Fruit fly (Drosophila melanogaster) whole organism, embryonic: ENCODE results near the gene Agpat1.

Experiments used
- Abd-B ChIP-seq: fragments of 200-800 bp; sonication (Bioruptor generic); optimal IDR thresholded peaks from 2 replicates; lab custom pipeline; 2018; ENCODE audit warnings: missing biosample characterization, mild to moderate bottlenecking, missing genetic modification characterization, moderate library complexity
- Bgb ChIP-seq: fragments of 200-800 bp; sonication (Bioruptor generic); IDR thresholded peaks from 2 replicates; pipeline ENCODE4 v1.3.6; 2022; ENCODE audit warnings: missing biosample characterization, missing genetic modification characterization; ENCODE audit not compliant: partially characterized antibody
- CG10462 ChIP-seq: fragments of 200-800 bp; sonication (Bioruptor generic); optimal IDR thresholded peaks from 2 replicates; lab custom pipeline; 2016; ENCODE audit warnings: missing biosample characterization, missing genetic modification characterization
- CG11504 ChIP-seq: fragments of 200-800 bp; sonication (Bioruptor generic); optimal IDR thresholded peaks from 3 replicates; lab custom pipeline; 2019; ENCODE audit warnings: missing biosample characterization, mild to moderate bottlenecking, missing genetic modification characterization, moderate library complexity
- CG11695 ChIP-seq: fragments of 200-800 bp; sonication (Bioruptor generic); IDR thresholded peaks from 3 replicates; pipeline ENCODE4 v1.3.6; 2022; ENCODE audit warnings: missing biosample characterization, missing genetic modification characterization
- CG13775 ChIP-seq: fragments of 200-800 bp; sonication (Bioruptor generic); optimal IDR thresholded peaks from 3 replicates; lab custom pipeline; 2017; ENCODE audit warnings: missing biosample characterization, mild to moderate bottlenecking, missing genetic modification characterization
- CG14710 ChIP-seq: fragments of 200-800 bp; sonication (Bioruptor generic); optimal IDR thresholded peaks from 3 replicates; lab custom pipeline; 2019; ENCODE audit warnings: missing biosample characterization, mild to moderate bottlenecking, missing genetic modification characterization, moderate library complexity
- CG16779 ChIP-seq: fragments of 200-800 bp; sonication (Bioruptor generic); IDR thresholded peaks from 2 replicates; pipeline ENCODE4 v1.3.6; 2022; ENCODE audit warnings: missing biosample characterization, missing genetic modification characterization
- CG17186 ChIP-seq: fragments of 200-800 bp; sonication (Bioruptor generic); optimal IDR thresholded peaks from 3 replicates; lab custom pipeline; 2017; ENCODE audit warnings: missing biosample characterization, missing genetic modification reagents, missing genetic modification characterization
- CG17361 ChIP-seq: fragments of 200-800 bp; sonication (Bioruptor generic); IDR thresholded peaks from 3 replicates; pipeline ENCODE4 v1.3.6; 2022; ENCODE audit warnings: missing biosample characterization, missing genetic modification characterization
- CG3838 ChIP-seq: fragments of 200-800 bp; sonication (Bioruptor generic); optimal IDR thresholded peaks from 3 replicates; lab custom pipeline; 2016; ENCODE audit warnings: missing biosample characterization, missing genetic modification characterization
- CG4617 ChIP-seq: fragments of 200-800 bp; sonication (Bioruptor generic); optimal IDR thresholded peaks from 3 replicates; lab custom pipeline; 2016; ENCODE audit warnings: missing biosample characterization, missing genetic modification characterization, borderline replicate concordance
- CG6254 ChIP-seq: fragments of 200-800 bp; sonication (Bioruptor generic); optimal IDR thresholded peaks from 3 replicates; lab custom pipeline; 2017; ENCODE audit warnings: mild to moderate bottlenecking, missing biosample characterization, missing genetic modification reagents, missing genetic modification characterization
- CG6791 ChIP-seq: fragments of 200-800 bp; sonication (Bioruptor generic); IDR thresholded peaks from 3 replicates; pipeline ENCODE4 v1.3.6; 2022; ENCODE audit warnings: missing biosample characterization, missing genetic modification characterization; ENCODE audit not compliant: partially characterized antibody
- CG7271 ChIP-seq: fragments of 200-800 bp; sonication (Bioruptor generic); optimal IDR thresholded peaks from 2 replicates; lab custom pipeline; 2018; ENCODE audit warnings: missing biosample characterization, mild to moderate bottlenecking, missing genetic modification characterization, moderate library complexity
- CG7786 ChIP-seq: fragments of 200-800 bp; sonication (Bioruptor generic); optimal IDR thresholded peaks from 2 replicates; lab custom pipeline; 2016; ENCODE audit warnings: missing biosample characterization, missing genetic modification characterization
- CG7928 ChIP-seq: fragments of 200-800 bp; sonication (Bioruptor generic); optimal IDR thresholded peaks from 2 replicates; lab custom pipeline; 2017; ENCODE audit warnings: missing biosample characterization, mild to moderate bottlenecking, missing genetic modification characterization
- Dbx ChIP-seq: fragments of 200-800 bp; sonication (Bioruptor generic); IDR thresholded peaks from 3 replicates; pipeline ENCODE4 v1.3.6; 2022; ENCODE audit warnings: missing biosample characterization, missing genetic modification characterization
- Dek ChIP-seq: fragments of 200-800 bp; sonication (Bioruptor generic); optimal IDR thresholded peaks from 3 replicates; lab custom pipeline; 2019; ENCODE audit warnings: missing biosample characterization, mild to moderate bottlenecking, missing genetic modification characterization, moderate library complexity
- ERR ChIP-seq: fragments of 200-800 bp; sonication (Bioruptor generic); optimal IDR thresholded peaks from 2 replicates; lab custom pipeline; 2016; ENCODE audit warnings: missing biosample characterization, missing genetic modification characterization
- Fer2 ChIP-seq: fragments of 200-800 bp; sonication (Bioruptor generic); optimal IDR thresholded peaks from 2 replicates; lab custom pipeline; 2018; ENCODE audit warnings: missing biosample characterization, mild to moderate bottlenecking, missing genetic modification characterization, moderate library complexity
- HHEX ChIP-seq: fragments of 200-800 bp; sonication (Bioruptor generic); optimal IDR thresholded peaks from 3 replicates; lab custom pipeline; 2017; ENCODE audit warnings: missing biosample characterization, mild to moderate bottlenecking, missing genetic modification characterization, missing genetic modification reagents
- HLH54F ChIP-seq: fragments of 200-800 bp; sonication (Bioruptor generic); optimal IDR thresholded peaks from 3 replicates; lab custom pipeline; 2016; ENCODE audit warnings: missing biosample characterization, missing genetic modification characterization
- Hand ChIP-seq: fragments of 200-800 bp; sonication (Bioruptor generic); optimal IDR thresholded peaks from 2 replicates; lab custom pipeline; 2017; ENCODE audit warnings: mild to moderate bottlenecking, missing biosample characterization, missing genetic modification reagents, missing genetic modification characterization
- Hey ChIP-seq: fragments of 200-800 bp; sonication (Bioruptor generic); optimal IDR thresholded peaks from 3 replicates; lab custom pipeline; 2018; ENCODE audit warnings: missing biosample characterization, mild to moderate bottlenecking, missing genetic modification characterization
- Jarid2 ChIP-seq: fragments of 200-800 bp; sonication (Bioruptor generic); optimal IDR thresholded peaks from 3 replicates; lab custom pipeline; 2017; ENCODE audit warnings: mild to moderate bottlenecking, missing biosample characterization, missing genetic modification reagents, missing genetic modification characterization
- Lhr ChIP-seq: fragments of 200-800 bp; sonication (Bioruptor generic); optimal IDR thresholded peaks from 3 replicates; lab custom pipeline; 2017; ENCODE audit warnings: mild to moderate bottlenecking, missing biosample characterization, missing genetic modification reagents, missing genetic modification characterization
- Mrtf ChIP-seq: fragments of 200-800 bp; sonication (Bioruptor generic); IDR thresholded peaks from 3 replicates; pipeline ENCODE4 v1.3.6; 2022; ENCODE audit warnings: missing biosample characterization, missing genetic modification characterization
- NC2β ChIP-seq: fragments of 200-800 bp; sonication (Bioruptor generic); optimal IDR thresholded peaks from 2 replicates; lab custom pipeline; 2016; ENCODE audit warnings: missing biosample characterization, missing genetic modification characterization
- Nf-YA ChIP-seq: fragments of 200-800 bp; sonication (Bioruptor generic); IDR thresholded peaks from 2 replicates; pipeline ENCODE4 v1.3.6; 2022; ENCODE audit warnings: missing biosample characterization, missing genetic modification characterization
- Ssrp ChIP-seq: fragments of 200-800 bp; sonication (Bioruptor generic); optimal IDR thresholded peaks from 2 replicates; lab custom pipeline; 2018; ENCODE audit warnings: missing biosample characterization, mild to moderate bottlenecking, missing genetic modification characterization, moderate library complexity
- TFAM ChIP-seq: fragments of 200-800 bp; sonication (Bioruptor generic); optimal IDR thresholded peaks from 2 replicates; lab custom pipeline; 2017; ENCODE audit warnings: missing biosample characterization, missing genetic modification characterization, inconsistent platforms
- ato ChIP-seq: fragments of 200-800 bp; sonication (Bioruptor generic); IDR thresholded peaks from 2 replicates; pipeline ENCODE4 v1.3.6; 2022; ENCODE audit warnings: missing biosample characterization, missing genetic modification characterization; ENCODE audit not compliant: partially characterized antibody
- crp ChIP-seq, 2 experiments: fragments of 200-800 bp; sonication (Bioruptor generic); optimal IDR thresholded peaks; 2 replicates in 1 of 2; 3 replicates in 1 of 2; lab custom pipeline; 2017; ENCODE audit warnings: missing biosample characterization in 2 of 2, missing genetic modification characterization in 2 of 2, mild to moderate bottlenecking in 1 of 2, moderate library complexity in 1 of 2
- emc ChIP-seq: fragments of 200-800 bp; sonication (Bioruptor generic); optimal IDR thresholded peaks from 2 replicates; lab custom pipeline; 2016; ENCODE audit warnings: missing biosample characterization, missing genetic modification characterization
- en ChIP-seq: fragments of 200-800 bp; sonication (Bioruptor generic); optimal IDR thresholded peaks from 2 replicates; lab custom pipeline; 2016; ENCODE audit warnings: missing biosample characterization, missing genetic modification characterization
- fd96Cb ChIP-seq: fragments of 200-800 bp; sonication (Bioruptor generic); optimal IDR thresholded peaks from 2 replicates; lab custom pipeline; 2018; ENCODE audit warnings: missing biosample characterization, mild to moderate bottlenecking, missing genetic modification characterization, moderate library complexity
- ftz-f1 ChIP-seq: fragments of 200-800 bp; sonication (Bioruptor generic); optimal IDR thresholded peaks from 2 replicates; lab custom pipeline; 2016; ENCODE audit warnings: missing biosample characterization, missing genetic modification characterization
- nerfin-2 ChIP-seq: fragments of 200-800 bp; sonication (Bioruptor generic); IDR thresholded peaks from 2 replicates; pipeline ENCODE4 v1.3.6; 2022; ENCODE audit warnings: missing biosample characterization, missing genetic modification characterization; ENCODE audit not compliant: partially characterized antibody
- p53 ChIP-seq: fragments of 200-800 bp; sonication (Bioruptor generic); optimal IDR thresholded peaks from 2 replicates; lab custom pipeline; 2016; ENCODE audit warnings: missing biosample characterization, missing genetic modification characterization
- pb ChIP-seq: fragments of 200-800 bp; sonication (Bioruptor generic); optimal IDR thresholded peaks from 3 replicates; lab custom pipeline; 2016; ENCODE audit warnings: missing biosample characterization, missing genetic modification characterization
- phol ChIP-seq: fragments of 200-800 bp; sonication (Bioruptor generic); optimal IDR thresholded peaks from 3 replicates; lab custom pipeline; 2018; ENCODE audit warnings: missing biosample characterization, mild to moderate bottlenecking, missing genetic modification characterization, moderate library complexity
- pita ChIP-seq: fragments of 200-800 bp; sonication (Bioruptor generic); optimal IDR thresholded peaks from 2 replicates; lab custom pipeline; 2017; ENCODE audit warnings: missing biosample characterization, mild to moderate bottlenecking, missing genetic modification characterization
- repo ChIP-seq: fragments of 200-800 bp; sonication (Bioruptor generic); optimal IDR thresholded peaks from 2 replicates; lab custom pipeline; 2016; ENCODE audit warnings: missing biosample characterization, missing genetic modification characterization
- tx ChIP-seq: fragments of 200-800 bp; sonication (Bioruptor generic); optimal IDR thresholded peaks from 2 replicates; lab custom pipeline; 2016; ENCODE audit warnings: missing biosample characterization, missing genetic modification characterization
- unc-4 ChIP-seq: fragments of 200-800 bp; sonication (Bioruptor generic); IDR thresholded peaks from 2 replicates; pipeline ENCODE4 v1.3.6; 2022; ENCODE audit warnings: missing biosample characterization, missing genetic modification characterization; ENCODE audit not compliant: partially characterized antibody
- wek ChIP-seq: fragments of 200-800 bp; sonication (Bioruptor generic); optimal IDR thresholded peaks from 3 replicates; lab custom pipeline; 2018; ENCODE audit warnings: missing biosample characterization, mild to moderate bottlenecking, missing genetic modification characterization, moderate library complexity
- zen ChIP-seq: fragments of 200-800 bp; sonication (Bioruptor generic); optimal IDR thresholded peaks from 3 replicates; lab custom pipeline; 2018; ENCODE audit warnings: missing biosample characterization, mild to moderate bottlenecking, missing genetic modification characterization, moderate library complexity

Gene Agpat1

DNA sequence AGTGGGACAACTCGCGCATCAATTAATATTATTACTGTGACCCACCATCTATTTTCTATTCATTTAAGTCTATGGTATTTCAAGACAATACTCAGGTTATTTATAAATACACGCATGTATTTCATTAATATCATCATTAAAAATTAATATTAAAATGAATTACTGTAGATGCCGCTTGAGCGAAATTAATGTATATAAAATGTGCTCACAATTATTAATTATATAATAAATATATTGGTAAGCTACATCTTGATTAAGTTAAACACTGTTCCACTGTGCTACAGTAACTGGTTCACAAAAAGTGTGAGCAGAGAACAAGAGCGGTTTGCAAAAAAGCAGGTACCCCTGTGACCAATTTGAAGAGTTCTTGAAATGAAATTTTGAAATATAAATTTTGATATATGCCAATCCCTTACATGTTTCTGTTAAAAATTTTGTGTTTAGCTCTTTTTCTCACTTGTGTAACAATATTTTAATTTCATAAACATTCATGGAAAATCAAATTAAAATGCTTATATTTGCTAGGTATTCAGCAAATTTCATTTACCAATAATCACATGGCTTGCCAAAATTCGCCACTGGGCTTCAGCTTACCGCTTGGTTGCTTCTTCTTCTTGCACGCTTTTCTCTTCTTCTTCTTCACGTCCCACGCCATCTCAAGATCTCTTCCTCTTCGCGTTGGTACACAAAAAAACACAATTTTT, 14.0 kb upstream of the Agpat1 start (continued):
- peak; percentile 100 for TF ChIP-seq zen (tag; lab: Kevin White, UChicago)
- peak; percentile 98 for TF ChIP-seq CG6254 (GFP tag; lab: Kevin White, UChicago)
- peak; percentile 96 for TF ChIP-seq CG17186 (GFP tag; lab: Kevin White, UChicago)
- peak; percentile 100 for TF ChIP-seq tx
- peak; percentile 100 for TF ChIP-seq repo (GFP tag; lab: Kevin White, UChicago)
- TF ChIP-seq Jarid2 (GFP tag; lab: Kevin White, UChicago), result peak; percentile 99
- TF ChIP-seq CG11695 (GFP tag; lab: Robert Waterston, UW), result peak; percentile 100
- TF ChIP-seq emc, result peak; percentile 100
- peak; percentile 100 for TF ChIP-seq Dek (tag; lab: Kevin White, UChicago)
- peak; percentile 99 for TF ChIP-seq NC2β (GFP tag; lab: Kevin White, UChicago)
- peak; percentile 98 for TF ChIP-seq Hey (tag; lab: Kevin White, UChicago)
- peak; percentile 100 for TF ChIP-seq Ssrp (tag; lab: Kevin White, UChicago)
- peak; percentile 100 for TF ChIP-seq fd96Cb (tag; lab: Kevin White, UChicago)
- TF ChIP-seq phol, result peak; percentile 100
- peak; percentile 91 for TF ChIP-seq CG7928 (GFP tag; lab: Kevin White, UChicago)
- 0 out of 2 replicates have a peak, but pooled peaks have one; percentile 42 for TF ChIP-seq nerfin-2 (GFP tag; lab: Robert Waterston, UW)
- peak; percentile 78 for TF ChIP-seq ftz-f1 (GFP tag; lab: Kevin White, UChicago)
- TF ChIP-seq CG4617, result peak; percentile 100
- TF ChIP-seq wek, result peak; percentile 94
- TF ChIP-seq ato, result no peak
- TF ChIP-seq HLH54F, result peak; percentile 100
- no peak for TF ChIP-seq Bgb (GFP tag; lab: Robert Waterston, UW)
- peak; percentile 100 for TF ChIP-seq Abd-B (GFP tag; lab: Kevin White, UChicago)
- TF ChIP-seq CG17361 (GFP tag; lab: Robert Waterston, UW), result peak; percentile 100
- peak; percentile 99 for TF ChIP-seq Lhr
- 0 out of 2 replicates have a peak, but pooled peaks have one; percentile 23 for TF ChIP-seq unc-4 (GFP tag; lab: Robert Waterston, UW)
- peak; percentile 99 for TF ChIP-seq p53 (GFP tag; lab: Kevin White, UChicago)
- TF ChIP-seq Fer2 (tag; lab: Kevin White, UChicago), result peak; percentile 99
- TF ChIP-seq HHEX (GFP tag; lab: Kevin White, UChicago), result peak; percentile 100
- no peak for TF ChIP-seq pita (GFP tag; lab: Kevin White, UChicago)
- TF ChIP-seq Dbx (GFP tag; lab: Robert Waterston, UW), result peak; percentile 100
- peak; percentile 99 for TF ChIP-seq CG3838 (GFP tag; lab: Kevin White, UChicago)
- peak; percentile 100 for TF ChIP-seq CG7786
- peak; percentile 99 for TF ChIP-seq CG14710 (tag; lab: Kevin White, UChicago)
- peak; percentile 99 for TF ChIP-seq CG11504 (tag; lab: Kevin White, UChicago)
- peak; percentile 99 for TF ChIP-seq Nf-YA (GFP tag; lab: Robert Waterston, UW)
- TF ChIP-seq ERR (GFP tag; lab: Kevin White, UChicago), result peak; percentile 99
- peak; percentile 99 for TF ChIP-seq CG16779 (GFP tag; lab: Robert Waterston, UW)
- TF ChIP-seq Mrtf (GFP tag; lab: Robert Waterston, UW), result peak; percentile 100
- TF ChIP-seq TFAM (GFP tag; lab: Kevin White, UChicago), result peak; percentile 96
- TF ChIP-seq en (GFP tag; lab: Kevin White, UChicago), result peak; percentile 99
- TF ChIP-seq crp (GFP tag; optimal IDR thresholded peaks at IDR 0.05; lab: Kevin White, UChicago), result peak; percentile 41 to 81
- TF ChIP-seq CG7271 (tag; lab: Kevin White, UChicago), result peak; percentile 96
- TF ChIP-seq Hand, result peak; percentile 100
- peak; percentile 100 for TF ChIP-seq CG10462 (GFP tag; lab: Kevin White, UChicago)
- 0 out of 3 replicates have a peak, but pooled peaks have one; percentile 50 for TF ChIP-seq CG6791 (GFP tag; lab: Robert Waterston, UW)
- peak; percentile 100 for TF ChIP-seq pb
- peak; percentile 100 for TF ChIP-seq CG13775 (GFP tag; lab: Kevin White, UChicago)
